Worm (Caenorhabditis elegans) whole organism, L4/young adult: ENCODE measurements around the gene pcp-2.

ENCODE experiments used
- W03F9.2 ChIP-seq: fragments of 150-350 bp; optimal IDR thresholded peaks from 2 replicates; lab custom pipeline; 2014; ENCODE audit warnings: missing biosample characterization, missing genetic modification characterization
- dao-5 ChIP-seq: sonication (generic microtip); optimal IDR thresholded peaks from 2 replicates; lab custom pipeline; 2016; ENCODE audit warnings: missing genotype, missing genetic modification characterization, moderate library complexity, missing compliant biosample characterization
- him-1 ChIP-seq: sonication (generic microtip); optimal IDR thresholded peaks from 2 replicates; lab custom pipeline; 2016; ENCODE audit warnings: missing genotype, missing genetic modification reagents, missing genetic modification characterization, missing compliant biosample characterization

DNA sequence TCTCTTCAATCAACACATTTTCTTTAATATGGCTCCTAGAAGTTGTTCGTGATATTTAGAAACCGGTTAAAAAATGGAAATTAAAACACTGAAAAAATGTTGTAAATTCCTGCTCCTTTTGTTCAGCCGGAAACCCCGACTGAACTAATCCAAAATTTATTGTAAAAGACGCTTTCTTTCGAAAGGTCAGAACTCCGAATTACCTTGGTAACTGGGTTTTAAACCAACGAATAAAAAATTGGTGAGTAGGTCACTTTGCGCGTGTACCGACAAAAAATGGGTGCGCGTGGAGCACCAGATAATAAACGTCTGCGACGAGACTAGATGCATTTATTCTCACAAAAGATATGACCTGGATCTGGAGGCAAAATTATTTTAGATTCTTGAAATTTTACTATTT is 34.3 kb downstream of the pcp-2 start:
- TF ChIP-seq him-1 (tag; lab: Kevin White, UChicago) = no peak
- TF ChIP-seq W03F9.2 (tag; lab: Kevin White, UChicago) = no peak
- no peak for TF ChIP-seq dao-5 (tag; lab: Kevin White, UChicago)
